Worm (Caenorhabditis elegans): ENCODE results near the gene spk-1.

The spk-1 gene

ce11 chrIII:9450933-9451332 lies 5.5 kb upstream of the spk-1 start (continued):
- TF ChIP-seq sup-37 (GFP tag; optimal IDR thresholded peaks at IDR 0.05) (no peak), lin-13 (GFP tag; optimal IDR thresholded peaks at IDR 0.05) (no peak), nhr-28 (tag; optimal IDR thresholded peaks at IDR 0.05) (no peak), Y116A8C.19 (tag; optimal IDR thresholded peaks at IDR 0.05; ENCODE audit: borderline replicate concordance) (no peak), unc-130 (tag; optimal IDR thresholded peaks at IDR 0.05) (no peak), nhr-84 (tag; optimal IDR thresholded peaks at IDR 0.05) (no peak), lin-35 (GFP tag; optimal IDR thresholded peaks at IDR 0.05) (no peak), lsy-2 (tag; optimal IDR thresholded peaks at IDR 0.05) (peak; percentile 34 to 41), sox-4 (tag; optimal IDR thresholded peaks at IDR 0.05) (no peak), lin-39 (tag; optimal IDR thresholded peaks at IDR 0.05) (no peak), unc-86 (tag; optimal IDR thresholded peaks at IDR 0.05) (peak; percentile 36), xbp-1 (tag; optimal IDR thresholded peaks at IDR 0.05) (no peak)

- TF ChIP-seq lin-15B (tag; optimal IDR thresholded peaks at IDR 0.05) = no peak
These were observed 2.4 kb upstream of the spk-1 start, which contains the start of gene F54C8.7 for ce11 chrIII:9453962-9454361. Gene F54C8.7 (minus strand): TSS chrIII:9454062.

- TF ChIP-seq blmp-1 (tag; optimal IDR thresholded peaks at IDR 0.05) (peak; percentile 68), vab-15 (tag; optimal IDR thresholded peaks at IDR 0.05) (no peak)
These were observed 1.7 kb upstream of the spk-1 start for ce11 chrIII:9454730-9455129.

- TF ChIP-seq dpl-1 (GFP tag; optimal IDR thresholded peaks at IDR 0.05) (peak in 2 of 3 experiments; percentile 23 to 34), aha-1 (tag; optimal IDR thresholded peaks at IDR 0.05) (no peak), fkh-10 (GFP tag; optimal IDR thresholded peaks at IDR 0.05) (no peak), unc-98 (GFP tag; IDR thresholded peaks at IDR 0.05) (0 out of 2 replicates have a peak, but pooled peaks have one; percentile 35), mep-1 (tag; optimal IDR thresholded peaks at IDR 0.05) (peak; percentile 37), pag-3 (tag; optimal IDR thresholded peaks at IDR 0.05; ENCODE audit: borderline replicate concordance, insufficient read depth) (peak; percentile 41), unc-130 (tag; optimal IDR thresholded peaks at IDR 0.05) (peak; percentile 80), nhr-77 (tag; optimal IDR thresholded peaks at IDR 0.05) (peak; percentile 10), tbx-2 (tag; optimal IDR thresholded peaks at IDR 0.05) (peak; percentile 56), snu-23 (GFP tag; optimal IDR thresholded peaks at IDR 0.05) (peak; percentile 64), lsy-2 (tag; optimal IDR thresholded peaks at IDR 0.05) (peak; percentile 69 to 86), mab-9 (GFP tag; IDR thresholded peaks at IDR 0.05) (peak; percentile 23; the same call in 1 of the 2 replicates), rnt-1 (tag; optimal IDR thresholded peaks at IDR 0.05) (peak; percentile 62), efl-3 (GFP tag; optimal IDR thresholded peaks at IDR 0.05) (no peak), dsc-1 (tag; optimal IDR thresholded peaks at IDR 0.05) (peak; percentile 18), efl-1 (optimal IDR thresholded peaks at IDR 0.05) (peak in 1 of 2 experiments; percentile 23), efl-1 (GFP tag; optimal IDR thresholded peaks at IDR 0.05 in 1 of 2) (peak in 1 of 2 experiments; percentile 93), swsn-7 (tag; optimal IDR thresholded peaks at IDR 0.05) (peak; percentile 15), nhr-71 (tag; optimal IDR thresholded peaks at IDR 0.05) (peak; percentile 82), C16A3.4 (tag; optimal IDR thresholded peaks at IDR 0.05) (peak; percentile 15), ceh-63 (GFP tag; optimal IDR thresholded peaks at IDR 0.05) (no peak), ztf-4 (tag; optimal IDR thresholded peaks at IDR 0.05) (peak; percentile 48), elt-3 (tag; optimal IDR thresholded peaks at IDR 0.05) (peak in 2 of 6 experiments; percentile 26 to 28), snpc-4 (tag; optimal IDR thresholded peaks at IDR 0.05) (no peak), nhr-19 (GFP tag; conservative IDR thresholded peaks at IDR 0.05) (peak; percentile 39), fkh-4 (tag; optimal IDR thresholded peaks at IDR 0.05; ENCODE audit: borderline replicate concordance) (no peak), grh-1 (GFP tag; IDR thresholded peaks at IDR 0.05) (no peak), lin-35 (GFP tag; optimal IDR thresholded peaks at IDR 0.05) (peak; percentile 3 to 21), lin-14 (GFP tag; optimal IDR thresholded peaks at IDR 0.05) (peak; percentile 90), nhr-47 (tag; optimal IDR thresholded peaks at IDR 0.05) (peak; percentile 15), blmp-1 (tag; optimal IDR thresholded peaks at IDR 0.05) (peak; percentile 84), nhr-20 (tag; optimal IDR thresholded peaks at IDR 0.05) (peak; percentile 63)
These were observed 1.0 kb downstream of the spk-1 start for ce11 chrIII:9457192-9458103.

Measured in whole organism, L1 larva.